Worm (Caenorhabditis elegans) whole organism, early embryonic: ENCODE data around the gene K09C4.9.

Experiments used
- F13C5.2 ChIP-seq: sonication (generic microtip); optimal IDR thresholded peaks from 2 replicates; lab custom pipeline; 2017; ENCODE audit warnings: mild to moderate bottlenecking, missing genetic modification characterization, inconsistent platforms, missing compliant biosample characterization
- ama-1 ChIP-seq: fragments of 150-350 bp; optimal IDR thresholded peaks from 2 replicates; lab custom pipeline; 2014
- ceh-13 ChIP-seq: fragments of 200-800 bp; sonication (Bioruptor generic); optimal IDR thresholded peaks from 2 replicates; lab custom pipeline; 2018; ENCODE audit warnings: mild to moderate bottlenecking, missing genetic modification characterization, missing compliant biosample characterization
- ceh-36 ChIP-seq: sonication (generic microtip); optimal IDR thresholded peaks from 2 replicates; lab custom pipeline; 2016; ENCODE audit warnings: missing genetic modification characterization, inconsistent platforms, missing compliant biosample characterization
- flt-1 ChIP-seq: fragments of 200-800 bp; sonication (Bioruptor generic); IDR thresholded peaks from 2 replicates; pipeline ENCODE4 v1.3.6; 2022; ENCODE audit warnings: missing genetic modification characterization, missing compliant biosample characterization
- hmbx-1 ChIP-seq: sonication (generic microtip); optimal IDR thresholded peaks from 2 replicates; lab custom pipeline; 2016; ENCODE audit warnings: mild to moderate bottlenecking, missing genetic modification characterization, missing compliant biosample characterization
- hnd-1 ChIP-seq: sonication (generic microtip); optimal IDR thresholded peaks from 2 replicates; lab custom pipeline; 2016; ENCODE audit warnings: missing genetic modification characterization, missing compliant biosample characterization
- pes-1 ChIP-seq: fragments of 200-800 bp; sonication (Bioruptor generic); IDR thresholded peaks from 2 replicates; pipeline ENCODE4 v1.3.6; 2022; ENCODE audit warnings: missing genetic modification reagents, missing genetic modification characterization, missing compliant biosample characterization
- sea-1 ChIP-seq: fragments of 200-800 bp; sonication (Bioruptor generic); conservative IDR thresholded peaks from 2 replicates; pipeline ENCODE4 v1.3.6; 2022; ENCODE audit warnings: missing genetic modification characterization, missing compliant biosample characterization
- tbx-11 ChIP-seq: fragments of 200-800 bp; sonication (Bioruptor generic); IDR thresholded peaks from 2 replicates; pipeline ENCODE4 v1.3.6; 2022; ENCODE audit warnings: missing genetic modification characterization, missing compliant biosample characterization

DNA sequence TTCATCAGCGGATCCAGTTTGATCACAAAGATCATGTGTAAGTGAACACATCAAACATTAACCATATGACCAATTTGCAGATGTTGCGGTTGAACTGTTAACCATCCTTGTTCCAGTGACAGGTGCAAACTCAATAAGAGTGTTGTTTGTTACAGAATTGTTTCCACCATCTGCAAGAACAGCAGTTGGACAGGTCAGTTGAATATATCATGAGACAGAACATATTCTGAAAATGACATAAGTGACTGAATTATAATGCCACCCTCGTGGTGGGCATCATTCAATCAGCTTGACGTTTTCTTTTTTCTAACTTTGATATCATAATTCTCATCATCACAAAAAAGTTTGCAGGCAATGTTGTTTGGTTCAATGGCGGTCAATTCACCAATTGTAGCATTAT lies 29.0 kb upstream of the K09C4.9 start:
- TF ChIP-seq sea-1 (GFP tag; lab: Robert Waterston, UW): no peak
- no peak for TF ChIP-seq ama-1 (lab: Kevin White, UChicago)
- no peak for TF ChIP-seq pes-1 (GFP tag; lab: Robert Waterston, UW)
- TF ChIP-seq ceh-36 (tag; lab: Kevin White, UChicago): no peak
- TF ChIP-seq flt-1: no peak
- TF ChIP-seq F13C5.2: no peak
- TF ChIP-seq ceh-13: no peak
- TF ChIP-seq hmbx-1 (tag; lab: Kevin White, UChicago): no peak
- TF ChIP-seq tbx-11 (GFP tag; lab: Robert Waterston, UW): no peak
- no peak for TF ChIP-seq hnd-1 (tag; lab: Kevin White, UChicago)
